Worm (Caenorhabditis elegans) whole organism, young adult: ENCODE data around the gene fbxb-75.

Experiments
- K12H6.12 ChIP-seq: fragments of 200-800 bp; sonication (Bioruptor generic); optimal IDR thresholded peaks from 2 replicates; lab custom pipeline; 2018; ENCODE audit warnings: mild to moderate bottlenecking, missing genetic modification characterization, missing compliant biosample characterization
- dpl-1 ChIP-seq: fragments of 150-350 bp; optimal IDR thresholded peaks from 2 replicates; lab custom pipeline; 2014; ENCODE audit warnings: missing biosample characterization, missing genetic modification reagents, missing genetic modification characterization
- lag-1 ChIP-seq: fragments of 200-800 bp; sonication (Bioruptor generic); IDR thresholded peaks from 2 replicates; pipeline ENCODE4 v1.3.6; 2022; ENCODE audit warnings: missing genetic modification reagents, missing genetic modification characterization, missing compliant biosample characterization
- nfya-1 ChIP-seq: sonication (generic microtip); optimal IDR thresholded peaks from 2 replicates; lab custom pipeline; 2017; ENCODE audit warnings: antibody characterized with exemption, missing compliant biosample characterization, missing genetic modification characterization, borderline replicate concordance; ENCODE audit not compliant: insufficient read depth
- nfyb-1 ChIP-seq: fragments of 200-800 bp; sonication (Bioruptor generic); IDR thresholded peaks from 2 replicates; pipeline ENCODE4 v1.3.6; 2022; ENCODE audit warnings: missing genetic modification reagents, missing genetic modification characterization, missing compliant biosample characterization
- pha-4 ChIP-seq: fragments of 150-350 bp; sonication (generic microtip); optimal IDR thresholded peaks from 2 replicates; lab custom pipeline; 2014; ENCODE audit warnings: missing biosample characterization, missing genetic modification reagents, missing genetic modification characterization

- TF ChIP-seq pha-4 (tag; lab: Kevin White, UChicago) (no peak), dpl-1 (GFP tag; lab: Kevin White, UChicago) (no peak), K12H6.12 (tag; lab: Kevin White, UChicago) (no peak), nfyb-1 (GFP tag; lab: Robert Waterston, UW) (no peak), nfya-1 (no peak), lag-1 (GFP tag; lab: Robert Waterston, UW) (no peak)
These were observed 34.5 kb upstream of the fbxb-75 start for ce11 chrIV:4475362-4476086.
